Worm (Caenorhabditis elegans): ENCODE measurements around the gene Y70G10A.3.

- TF ChIP-seq zip-11 (GFP tag; IDR thresholded peaks at IDR 0.05): no peak
- no peak for TF ChIP-seq madf-5 (GFP tag; IDR thresholded peaks at IDR 0.05)
- no peak for TF ChIP-seq zag-1 (tag; optimal IDR thresholded peaks at IDR 0.05)
These were observed 22.8 kb downstream of the Y70G10A.3 start, which contains the start of gene bbs-5 for ce11 chrIII:10261682-10262081.

Measured in whole organism, L4 larva.